Fruit fly (Drosophila melanogaster): Measurements from ENCODE around the gene CG16965.
"Not testable (repeated sequence)": the region's sequence is repeated elsewhere in the genome, so short reads cannot be mapped to it uniquely, and the experiment has no call there.

Gene CG16965

dm6 chr2L:11989210-11989609, 7.8 kb downstream of the CG16965 start:
- TF ChIP-seq CG33017 (tag; optimal IDR thresholded peaks at IDR 0.05): no peak

dm6 chr2L:11989729-11990128, 8.3 kb downstream of the CG16965 start, which contains the start of the genes zuc and dgt2:
TSS of gene zuc (minus strand) at chr2L:11989882.
TSS of gene dgt2 (plus strand) at chr2L:11989936.
- TF ChIP-seq Hr96 (GFP tag; optimal IDR thresholded peaks at IDR 0.05): no peak
- TF ChIP-seq CG12768 (GFP tag; optimal IDR thresholded peaks at IDR 0.05): no peak
- no peak for TF ChIP-seq Crg-1 (GFP tag; optimal IDR thresholded peaks at IDR 0.05)
- no peak for TF ChIP-seq ovo (GFP tag; optimal IDR thresholded peaks at IDR 0.05)
- TF ChIP-seq CG1620 (GFP tag; optimal IDR thresholded peaks at IDR 0.05): no peak
- TF ChIP-seq pad (GFP tag; optimal IDR thresholded peaks at IDR 0.05): no peak
- TF ChIP-seq Mnt (GFP tag; optimal IDR thresholded peaks at IDR 0.05): no peak
- no peak for TF ChIP-seq Clk (GFP tag; optimal IDR thresholded peaks at IDR 0.05)
- no peak for TF ChIP-seq CG5204 (GFP tag; optimal IDR thresholded peaks at IDR 0.05)
- TF ChIP-seq CG11617 (GFP tag; optimal IDR thresholded peaks at IDR 0.05): no peak
- TF ChIP-seq CG7101 (tag; optimal IDR thresholded peaks at IDR 0.05): no peak
- no peak for TF ChIP-seq CG14711 (tag; optimal IDR thresholded peaks at IDR 0.05)
- no peak for TF ChIP-seq CG33017 (tag; optimal IDR thresholded peaks at IDR 0.05)

dm6 chr2L:11990458-11991065, 9.2 kb downstream of the CG16965 start, which contains the start of gene escl:
TSS of gene escl (plus strand) at chr2L:11990927.
- no peak for TF ChIP-seq toe (GFP tag; optimal IDR thresholded peaks at IDR 0.05)
- no peak for TF ChIP-seq Mnt (GFP tag; optimal IDR thresholded peaks at IDR 0.05)
- no peak for TF ChIP-seq kay (GFP tag; ENCODE audit: borderline replicate concordance)
- TF ChIP-seq CG11617 (GFP tag; optimal IDR thresholded peaks at IDR 0.05): peak; percentile 3
- peak; percentile 89 for TF ChIP-seq CG14711 (tag; optimal IDR thresholded peaks at IDR 0.05)
- no peak for TF ChIP-seq CG33017 (tag; optimal IDR thresholded peaks at IDR 0.05)
- TF ChIP-seq CG12768 (GFP tag; optimal IDR thresholded peaks at IDR 0.05): no peak
- no peak for TF ChIP-seq cic (GFP tag; optimal IDR thresholded peaks at IDR 0.05)

dm6 chr2L:11992602-11993001, 11.2 kb downstream of the CG16965 start, which contains the start of gene Ada1-2:
TSS of gene Ada1-2 (plus strand) at chr2L:11992902.
- not testable (repeated sequence) for TF ChIP-seq Crg-1, cic, bab1 (GFP tag; optimal IDR thresholded peaks at IDR 0.05)

- not testable (repeated sequence) for TF ChIP-seq kay (GFP tag; ENCODE audit: borderline replicate concordance); CG7101 (tag; optimal IDR thresholded peaks at IDR 0.05); Clk (GFP tag; optimal IDR thresholded peaks at IDR 0.05)
Observed at dm6 chr2L:11995332-11995790, 14.0 kb downstream of the CG16965 start, which contains the start of the genes CG18789 and Qtzl. TSS of gene CG18789 (minus strand) at chr2L:11995432. TSS of gene Qtzl (plus strand) at chr2L:11995740.

- not testable (repeated sequence) for TF ChIP-seq CG7045, Clk, CG5204 (GFP tag; optimal IDR thresholded peaks at IDR 0.05)
Observed at dm6 chr2L:11996509-11996908, 15.1 kb downstream of the CG16965 start, which contains the start of gene Ada1-1. TSS of gene Ada1-1 (plus strand) at chr2L:11996809.

dm6 chr2L:11999240-11999704, 17.9 kb downstream of the CG16965 start, which contains the start of the genes CG18787 and Nfs1:
TSS of gene CG18787 (minus strand) at chr2L:11999340.
TSS of gene Nfs1 (plus strand) at chr2L:11999654.
- not testable (repeated sequence) for TF ChIP-seq CG14711 (tag; optimal IDR thresholded peaks at IDR 0.05); CG7045 (GFP tag; optimal IDR thresholded peaks at IDR 0.05); cnc (optimal IDR thresholded peaks at IDR 0.05)

dm6 chr2L:12001132-12001531, 19.7 kb downstream of the CG16965 start:
- TF ChIP-seq CG12768 (GFP tag; optimal IDR thresholded peaks at IDR 0.05) (peak; percentile 58), kay (GFP tag; ENCODE audit: borderline replicate concordance) (no peak), tj (GFP tag; optimal IDR thresholded peaks at IDR 0.05) (peak; percentile 42)
